Fruit fly (Drosophila melanogaster): Measurements from ENCODE around the gene CG12637.
"Not testable (repeated sequence)": the region's sequence is repeated elsewhere in the genome, so short reads cannot be mapped to it uniquely, and the experiment has no call there.

Gene CG12637

dm6 chrX:10628874-10629273 lies 44.4 kb downstream of the CG12637 start (continued):
- TF ChIP-seq CG32006 (GFP tag; optimal IDR thresholded peaks at IDR 0.05) (peak; percentile 49), CG10631 (GFP tag; optimal IDR thresholded peaks at IDR 0.05) (peak; percentile 42), Lpt (GFP tag; optimal IDR thresholded peaks at IDR 0.05) (no peak), cyc (GFP tag; optimal IDR thresholded peaks at IDR 0.05) (peak; percentile 47), Ets21C (GFP tag; optimal IDR thresholded peaks at IDR 0.05) (peak; percentile 29), Smox (GFP tag; optimal IDR thresholded peaks at IDR 0.05) (peak; percentile 65), achi (GFP tag; optimal IDR thresholded peaks at IDR 0.05) (peak; percentile 39), CG6276 (GFP tag; optimal IDR thresholded peaks at IDR 0.05) (peak; percentile 5), CG1621 (tag; optimal IDR thresholded peaks at IDR 0.05) (peak; percentile 9), Eip78C (GFP tag) (peak; percentile 91), Sox102F (GFP tag; optimal IDR thresholded peaks at IDR 0.05) (peak; percentile 46), acj6 (GFP tag; optimal IDR thresholded peaks at IDR 0.05) (peak; percentile 46), CG15336 (GFP tag; IDR thresholded peaks at IDR 0.05) (0 out of 2 replicates have a peak, but pooled peaks have one; percentile 35), salr (GFP tag; optimal IDR thresholded peaks at IDR 0.05) (peak in 1 of 2 experiments; percentile 20), CG11902 (GFP tag; optimal IDR thresholded peaks at IDR 0.05) (peak; percentile 2), CG6163 (GFP tag; IDR thresholded peaks at IDR 0.05) (no peak), fd59A (GFP tag; optimal IDR thresholded peaks at IDR 0.05) (no peak), Hr38 (GFP tag; optimal IDR thresholded peaks at IDR 0.05) (no peak), OdsH (GFP tag; optimal IDR thresholded peaks at IDR 0.05) (peak; percentile 41), topi (GFP tag; optimal IDR thresholded peaks at IDR 0.05) (peak; percentile 64)

- TF ChIP-seq CG11762 (GFP tag; optimal IDR thresholded peaks at IDR 0.05; ENCODE audit: insufficient read depth), result no peak
- no peak for TF ChIP-seq OdsH (GFP tag; optimal IDR thresholded peaks at IDR 0.05)
- no peak for TF ChIP-seq Ets21C (GFP tag; optimal IDR thresholded peaks at IDR 0.05)
- no peak for TF ChIP-seq achi (GFP tag; optimal IDR thresholded peaks at IDR 0.05)
- no peak for TF ChIP-seq acj6 (GFP tag; optimal IDR thresholded peaks at IDR 0.05)
- TF ChIP-seq CG11294 (GFP tag; IDR thresholded peaks at IDR 0.05), result no peak
- no peak for TF ChIP-seq CG15336 (GFP tag; IDR thresholded peaks at IDR 0.05)
- no peak for TF ChIP-seq CG10669 (GFP tag; optimal IDR thresholded peaks at IDR 0.05)
- no peak for TF ChIP-seq Blimp-1 (GFP tag; optimal IDR thresholded peaks at IDR 0.05)
- TF ChIP-seq CG11902 (GFP tag; optimal IDR thresholded peaks at IDR 0.05), result no peak
- no peak for TF ChIP-seq dsx (GFP tag; optimal IDR thresholded peaks at IDR 0.05; ENCODE audit: poor library complexity, severe bottlenecking)
- no peak for TF ChIP-seq fkh (GFP tag; optimal IDR thresholded peaks at IDR 0.05)
- no peak for TF ChIP-seq CG6808 (GFP tag; optimal IDR thresholded peaks at IDR 0.05)
- no peak for TF ChIP-seq dac (GFP tag; optimal IDR thresholded peaks at IDR 0.05)
- TF ChIP-seq svp (GFP tag), result no peak
- no peak for TF ChIP-seq CG4318 (GFP tag; optimal IDR thresholded peaks at IDR 0.05)
- TF ChIP-seq salr (GFP tag; optimal IDR thresholded peaks at IDR 0.05), result no peak
- no peak for TF ChIP-seq CG3919 (GFP tag; optimal IDR thresholded peaks at IDR 0.05)
Observed at dm6 chrX:10627062-10627756, 46.1 kb downstream of the CG12637 start, which contains the start of the genes CG9806 and X11Lbeta. Gene CG9806 (minus strand): TSS chrX:10627112. Gene X11Lbeta (plus strand): TSS chrX:10627737.

- TF ChIP-seq svp (GFP tag); Eip78C (GFP tag); Lpt (GFP tag; optimal IDR thresholded peaks at IDR 0.05): not testable (repeated sequence)
Observed at dm6 chrX:10623125-10623524, 50.1 kb downstream of the CG12637 start, which contains the start of gene Rab9Db. Gene Rab9Db (minus strand): TSS chrX:10623225.
